Worm (Caenorhabditis elegans): ENCODE results near the gene npr-16.

Gene npr-16

DNA sequence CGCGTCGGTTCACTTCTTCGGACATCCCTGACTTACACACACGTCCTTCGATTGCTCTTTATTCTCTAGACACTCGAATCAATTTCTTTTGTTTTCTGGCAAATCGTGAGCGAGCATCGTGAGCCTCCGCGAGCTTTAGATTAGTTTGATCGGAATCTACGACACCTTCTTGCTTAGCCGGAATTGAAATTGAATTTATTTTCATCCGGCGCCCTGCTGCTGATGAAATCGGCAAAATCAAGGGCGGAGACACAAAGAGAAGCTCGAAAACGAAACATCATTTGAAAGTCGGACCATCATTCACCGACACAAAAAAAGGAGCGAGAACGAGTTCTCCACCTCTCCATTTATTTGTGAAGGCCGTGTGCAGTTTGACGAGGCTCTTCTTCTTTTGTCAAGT lies at the start of gene npr-16:
Gene npr-16, plus strand, starts transcription at position 301 of the 400 bp plus-strand sequence.
- no peak for TF ChIP-seq tbx-2 (tag; optimal IDR thresholded peaks at IDR 0.05)
- no peak for TF ChIP-seq elt-2 (tag; optimal IDR thresholded peaks at IDR 0.05)
- TF ChIP-seq blmp-1 (tag; optimal IDR thresholded peaks at IDR 0.05) = no peak
- TF ChIP-seq tlp-1 (tag; optimal IDR thresholded peaks at IDR 0.05) = no peak
- TF ChIP-seq lsy-2 (tag; optimal IDR thresholded peaks at IDR 0.05) = no peak
- TF ChIP-seq fkh-8 (tag; optimal IDR thresholded peaks at IDR 0.05) = no peak
- TF ChIP-seq lin-13 (GFP tag; optimal IDR thresholded peaks at IDR 0.05) = no peak
- no peak for TF ChIP-seq rnt-1 (tag; optimal IDR thresholded peaks at IDR 0.05)
- TF ChIP-seq C16A3.4 (tag; optimal IDR thresholded peaks at IDR 0.05) = no peak
- no peak for TF ChIP-seq ets-5 (GFP tag; IDR thresholded peaks at IDR 0.05)
- TF ChIP-seq nhr-77 (tag; optimal IDR thresholded peaks at IDR 0.05) = no peak
- TF ChIP-seq fkh-4 (tag; optimal IDR thresholded peaks at IDR 0.05; ENCODE audit: borderline replicate concordance) = no peak
- TF ChIP-seq unc-62 (GFP tag; optimal IDR thresholded peaks at IDR 0.05) = no peak
- TF ChIP-seq ceh-82 (tag; optimal IDR thresholded peaks at IDR 0.05) = no peak
- no peak for TF ChIP-seq alr-1 (tag; optimal IDR thresholded peaks at IDR 0.05; ENCODE audit: borderline replicate concordance)
- TF ChIP-seq pax-3 (tag; optimal IDR thresholded peaks at IDR 0.05) = no peak
- no peak for TF ChIP-seq mab-9 (GFP tag; IDR thresholded peaks at IDR 0.05)
- TF ChIP-seq jun-1 (tag; optimal IDR thresholded peaks at IDR 0.05) = no peak
- no peak for TF ChIP-seq nhr-84 (tag; optimal IDR thresholded peaks at IDR 0.05)
- no peak for TF ChIP-seq C34B4.2 (tag; optimal IDR thresholded peaks at IDR 0.05)

ce11 chrX:3469332-3469731 lies 49.3 kb upstream of the npr-16 start:
- TF ChIP-seq fkh-10 (GFP tag; optimal IDR thresholded peaks at IDR 0.05) (peak; percentile 68), lin-14 (GFP tag; optimal IDR thresholded peaks at IDR 0.05) (peak; percentile 65), fkh-8 (tag; optimal IDR thresholded peaks at IDR 0.05) (no peak)

- TF ChIP-seq lin-15B (tag; optimal IDR thresholded peaks at IDR 0.05) = no peak
- TF ChIP-seq rnt-1 (tag; optimal IDR thresholded peaks at IDR 0.05) = no peak
- no peak for TF ChIP-seq mab-9 (GFP tag; IDR thresholded peaks at IDR 0.05)
- no peak for TF ChIP-seq lin-35 (GFP tag; optimal IDR thresholded peaks at IDR 0.05)
- no peak for TF ChIP-seq nhr-77 (tag; optimal IDR thresholded peaks at IDR 0.05)
- TF ChIP-seq ets-5 (GFP tag; IDR thresholded peaks at IDR 0.05) = 0 out of 2 replicates have a peak, but pooled peaks have one; percentile 8
- TF ChIP-seq ztf-11 (tag; optimal IDR thresholded peaks at IDR 0.05) = peak in 1 of 2 experiments; percentile 15
Measured at ce11 chrX:3470307-3470706, 48.3 kb upstream of the npr-16 start.

DNA sequence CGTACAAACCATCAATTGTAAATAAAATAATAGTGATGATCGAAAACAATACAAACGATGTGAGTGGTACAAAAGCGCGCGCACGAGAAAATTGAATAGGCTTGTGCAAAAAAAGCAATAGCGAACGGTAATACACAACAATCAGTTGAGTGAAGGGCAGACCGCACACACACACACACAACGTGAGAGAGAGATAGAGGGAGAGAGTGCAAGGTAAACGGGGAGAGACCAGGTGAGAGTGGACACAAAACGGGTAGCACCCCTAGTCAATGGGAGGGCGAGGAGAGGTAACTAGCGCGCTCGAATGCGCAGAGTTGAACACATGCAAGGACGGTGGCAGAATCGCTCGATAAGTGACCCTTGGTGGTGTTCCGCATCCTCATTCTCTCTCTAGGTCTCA lies 46.4 kb upstream of the npr-16 start:
- TF ChIP-seq pax-3 (tag; optimal IDR thresholded peaks at IDR 0.05) (no peak), pag-3 (tag; optimal IDR thresholded peaks at IDR 0.05; ENCODE audit: borderline replicate concordance, insufficient read depth) (no peak), mef-2 (tag; optimal IDR thresholded peaks at IDR 0.05) (no peak), swsn-7 (tag; optimal IDR thresholded peaks at IDR 0.05) (no peak), aha-1 (tag; optimal IDR thresholded peaks at IDR 0.05) (no peak), hlh-4 (tag; optimal IDR thresholded peaks at IDR 0.05) (no peak), nhr-20 (tag; optimal IDR thresholded peaks at IDR 0.05) (no peak), unc-98 (GFP tag; IDR thresholded peaks at IDR 0.05) (no peak), lin-39 (tag; optimal IDR thresholded peaks at IDR 0.05) (no peak), ceh-8 (GFP tag; optimal IDR thresholded peaks at IDR 0.05) (no peak), lin-35 (GFP tag; optimal IDR thresholded peaks at IDR 0.05) (peak in 1 of 2 experiments; percentile 18), unc-62 (GFP tag; optimal IDR thresholded peaks at IDR 0.05) (no peak), nhr-85 (tag) (peak; percentile 44), blmp-1 (tag; optimal IDR thresholded peaks at IDR 0.05) (peak; percentile 4), ztf-4 (tag; optimal IDR thresholded peaks at IDR 0.05) (no peak), fos-1 (tag; optimal IDR thresholded peaks at IDR 0.05) (no peak), unc-30 (tag; optimal IDR thresholded peaks at IDR 0.05) (no peak), hpl-2 (GFP tag; optimal IDR thresholded peaks at IDR 0.05) (no peak), lin-15B (tag; optimal IDR thresholded peaks at IDR 0.05) (no peak), lin-14 (GFP tag; optimal IDR thresholded peaks at IDR 0.05) (peak; percentile 75), ceh-82 (tag; optimal IDR thresholded peaks at IDR 0.05) (no peak), mdl-1 (tag; optimal IDR thresholded peaks at IDR 0.05) (peak in 1 of 2 experiments; percentile 4), ama-1 (optimal IDR thresholded peaks at IDR 0.05) (no peak), tbx-2 (tag; optimal IDR thresholded peaks at IDR 0.05) (no peak), fkh-8 (tag; optimal IDR thresholded peaks at IDR 0.05) (no peak), nhr-76 (tag; optimal IDR thresholded peaks at IDR 0.05) (no peak), efl-1 (optimal IDR thresholded peaks at IDR 0.05) (no peak), efl-1 (GFP tag; optimal IDR thresholded peaks at IDR 0.05 in 1 of 2) (peak in 1 of 2 experiments; percentile 30), unc-86 (tag; optimal IDR thresholded peaks at IDR 0.05) (no peak), isw-1 (GFP tag; IDR thresholded peaks at IDR 0.05) (no peak), hlh-17 (GFP tag; optimal IDR thresholded peaks at IDR 0.05; ENCODE audit: borderline replicate concordance) (no peak)

Measured in whole organism, L1 larva.